Worm (Caenorhabditis elegans): ENCODE results near the gene sqv-1.

sqv-1 gene

ce11 chrIV:8376923-8377322 lies 16.0 kb downstream of the sqv-1 start:
- no peak for TF ChIP-seq dmd-4 (tag; optimal IDR thresholded peaks at IDR 0.05; ENCODE audit: borderline replicate concordance)
- TF ChIP-seq unc-86 (tag; optimal IDR thresholded peaks at IDR 0.05) = no peak
- TF ChIP-seq nhr-11 (tag; optimal IDR thresholded peaks at IDR 0.05) = no peak
- TF ChIP-seq pros-1 (tag; optimal IDR thresholded peaks at IDR 0.05) = no peak
- TF ChIP-seq C38D4.7 (GFP tag; optimal IDR thresholded peaks at IDR 0.05) = no peak
- no peak for TF ChIP-seq ama-1 (optimal IDR thresholded peaks at IDR 0.05)
- TF ChIP-seq ceh-31 (tag; optimal IDR thresholded peaks at IDR 0.05) = no peak
- no peak for TF ChIP-seq ref-2 (tag; optimal IDR thresholded peaks at IDR 0.05)
- TF ChIP-seq unc-3 (GFP tag; conservative IDR thresholded peaks at IDR 0.05) = no peak
- no peak for TF ChIP-seq unc-3 (tag; optimal IDR thresholded peaks at IDR 0.05)
- no peak for TF ChIP-seq gmeb-2 (tag; optimal IDR thresholded peaks at IDR 0.05)
- no peak for TF ChIP-seq ceh-6 (GFP tag; optimal IDR thresholded peaks at IDR 0.05)
- no peak for TF ChIP-seq ceh-14 (tag; optimal IDR thresholded peaks at IDR 0.05)
- no peak for TF ChIP-seq syd-9 (tag; optimal IDR thresholded peaks at IDR 0.05)
- no peak for TF ChIP-seq ceh-45 (GFP tag; IDR thresholded peaks at IDR 0.05)
- no peak for TF ChIP-seq pha-2 (tag; optimal IDR thresholded peaks at IDR 0.05)
- TF ChIP-seq tbx-7 (tag; optimal IDR thresholded peaks at IDR 0.05) = no peak
- no peak for TF ChIP-seq pag-3 (tag; optimal IDR thresholded peaks at IDR 0.05; ENCODE audit: borderline replicate concordance)
- no peak for TF ChIP-seq ceh-30 (tag; optimal IDR thresholded peaks at IDR 0.05)
- TF ChIP-seq sox-4 (tag; optimal IDR thresholded peaks at IDR 0.05) = no peak

- TF ChIP-seq fkh-6 (tag; optimal IDR thresholded peaks at IDR 0.05) = no peak
- no peak for TF ChIP-seq unc-86 (tag; optimal IDR thresholded peaks at IDR 0.05)
- TF ChIP-seq pros-1 (tag; optimal IDR thresholded peaks at IDR 0.05) = no peak
- TF ChIP-seq odd-2 (tag; optimal IDR thresholded peaks at IDR 0.05) = no peak
- no peak for TF ChIP-seq zip-5 (tag; optimal IDR thresholded peaks at IDR 0.05)
- TF ChIP-seq npax-4 (tag; optimal IDR thresholded peaks at IDR 0.05) = no peak
Measured at ce11 chrIV:8377501-8377900, 16.6 kb downstream of the sqv-1 start, which contains the start of gene D2096.7. D2096.7 (minus strand) TSS chrIV:8377630.

DNA sequence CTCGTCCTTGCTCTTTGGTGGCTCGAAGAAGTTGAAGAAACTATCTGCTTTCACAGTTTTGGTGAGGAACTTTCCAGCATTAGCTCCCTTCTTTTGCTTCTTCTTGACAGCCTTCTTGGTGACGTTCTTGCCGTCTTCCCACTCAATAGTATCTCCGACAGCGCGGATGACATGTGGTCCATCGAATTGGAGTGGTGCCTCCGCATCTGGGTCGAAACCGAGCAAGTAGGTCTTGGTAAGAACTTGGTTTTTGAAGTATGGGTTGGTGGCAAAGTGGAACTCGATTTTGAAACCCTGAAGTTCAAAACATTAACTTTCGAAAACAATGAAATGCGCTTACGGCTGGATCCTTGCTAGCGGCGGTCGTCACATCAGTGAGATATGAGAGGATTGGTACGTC lies 17.4 kb downstream of the sqv-1 start:
- TF ChIP-seq elt-4 (tag; optimal IDR thresholded peaks at IDR 0.05) (no peak), ceh-14 (tag; optimal IDR thresholded peaks at IDR 0.05) (no peak), ttx-3 (tag; optimal IDR thresholded peaks at IDR 0.05) (no peak), pqm-1 (tag; optimal IDR thresholded peaks at IDR 0.05) (no peak), ets-4 (tag; optimal IDR thresholded peaks at IDR 0.05) (no peak), odd-2 (tag; optimal IDR thresholded peaks at IDR 0.05) (no peak)

DNA sequence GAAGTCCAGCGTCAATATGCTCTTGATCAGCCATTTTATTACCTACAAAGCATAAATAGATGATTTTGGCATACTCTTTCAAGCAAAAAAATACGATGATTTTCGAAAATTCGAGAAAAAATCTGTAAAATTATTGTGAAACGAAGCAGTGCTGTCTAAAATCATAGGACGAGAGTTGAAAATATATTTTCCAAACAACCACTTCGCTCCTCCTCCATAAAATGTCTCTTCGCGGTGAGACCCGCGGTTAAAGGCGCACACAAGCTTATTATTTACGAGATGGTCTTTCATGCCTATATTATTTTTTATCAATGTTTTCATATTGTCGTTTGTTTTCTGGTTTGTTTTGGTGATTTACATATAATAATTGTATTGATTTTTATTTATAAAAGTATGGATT lies 18.4 kb downstream of the sqv-1 start, which contains the start of gene nap-1:
Gene nap-1, minus strand, starts transcription at position 42 of the 400 bp plus-strand sequence.
- TF ChIP-seq ztf-16 (tag; optimal IDR thresholded peaks at IDR 0.05) = no peak
- peak; percentile 11 for TF ChIP-seq elt-2 (tag; optimal IDR thresholded peaks at IDR 0.05)
- TF ChIP-seq madf-2 (tag; optimal IDR thresholded peaks at IDR 0.05) = no peak
- peak; percentile 40 for TF ChIP-seq nfya-1 (tag; optimal IDR thresholded peaks at IDR 0.05)

ce11 chrIV:8379683-8380082 lies 18.8 kb downstream of the sqv-1 start, which contains the start of gene praf-3:
praf-3 (plus strand) TSS chrIV:8379983.
- TF ChIP-seq eyg-1 (tag; optimal IDR thresholded peaks at IDR 0.05) (no peak), ztf-16 (tag; optimal IDR thresholded peaks at IDR 0.05) (no peak), C38D4.7 (GFP tag; optimal IDR thresholded peaks at IDR 0.05) (no peak), ama-1 (optimal IDR thresholded peaks at IDR 0.05) (no peak), elt-2 (tag; optimal IDR thresholded peaks at IDR 0.05) (no peak), tbx-7 (tag; optimal IDR thresholded peaks at IDR 0.05) (no peak), ttx-3 (tag; optimal IDR thresholded peaks at IDR 0.05) (no peak), ceh-6 (GFP tag; optimal IDR thresholded peaks at IDR 0.05) (no peak), sox-4 (tag; optimal IDR thresholded peaks at IDR 0.05) (no peak), fax-1 (tag; optimal IDR thresholded peaks at IDR 0.05) (no peak), sdc-2 (tag; optimal IDR thresholded peaks at IDR 0.05) (no peak), madf-2 (tag; optimal IDR thresholded peaks at IDR 0.05) (no peak), hlh-6 (tag; optimal IDR thresholded peaks at IDR 0.05) (no peak), unc-42 (tag; optimal IDR thresholded peaks at IDR 0.05) (no peak), sox-2 (GFP tag; IDR thresholded peaks at IDR 0.05) (no peak)
